Fruit fly (Drosophila melanogaster): ENCODE data around the gene CG8833.
A peak's percentile ranks its signal among the peaks of the same experiment; 100 is the strongest.

CG8833 gene

dm6 chr3L:13919794-13920631 is 8.8 kb downstream of the CG8833 start (continued):
- peak; percentile 85 for TF ChIP-seq CG1603 (tag; optimal IDR thresholded peaks at IDR 0.05)
- peak; percentile 53 for TF ChIP-seq CG11247 (GFP tag; IDR thresholded peaks at IDR 0.05)
- peak; percentile 71 for TF ChIP-seq slou (GFP tag; optimal IDR thresholded peaks at IDR 0.05)
- TF ChIP-seq CG6254 (GFP tag; optimal IDR thresholded peaks at IDR 0.05) = peak; percentile 89
- TF ChIP-seq Mes4 (GFP tag; optimal IDR thresholded peaks at IDR 0.05) = peak; percentile 87
- TF ChIP-seq corto (GFP tag; optimal IDR thresholded peaks at IDR 0.05) = no peak
- peak; percentile 63; the same call in 2 of the 3 replicates for TF ChIP-seq ase (GFP tag; IDR thresholded peaks at IDR 0.05)
- TF ChIP-seq sima (GFP tag; optimal IDR thresholded peaks at IDR 0.05) = peak; percentile 4
- TF ChIP-seq Ptx1 (GFP tag; IDR thresholded peaks at IDR 0.05) = peak; percentile 88
- peak; percentile 96 for TF ChIP-seq Med (GFP tag)
- peak; percentile 64 for TF ChIP-seq exex (tag; optimal IDR thresholded peaks at IDR 0.05)
- peak; percentile 94 for TF ChIP-seq grau (tag; optimal IDR thresholded peaks at IDR 0.05)
- TF ChIP-seq Pdp1 (GFP tag; optimal IDR thresholded peaks at IDR 0.05) = peak; percentile 78 to 93
- TF ChIP-seq Deaf1 (tag; optimal IDR thresholded peaks at IDR 0.05) = peak; percentile 90
- TF ChIP-seq CG12744 (GFP tag; optimal IDR thresholded peaks at IDR 0.05) = peak; percentile 82
- TF ChIP-seq CG2875 (GFP tag; optimal IDR thresholded peaks at IDR 0.05) = peak; percentile 84
- peak; percentile 53 for TF ChIP-seq cg (GFP tag; optimal IDR thresholded peaks at IDR 0.05)
- peak; percentile 74 for TF ChIP-seq zfh1 (GFP tag; IDR thresholded peaks at IDR 0.05)
- TF ChIP-seq CG17186 (GFP tag; optimal IDR thresholded peaks at IDR 0.05) = peak; percentile 32
- TF ChIP-seq CG17361 (GFP tag; IDR thresholded peaks at IDR 0.05) = peak; percentile 96
- peak; percentile 64 for TF ChIP-seq onecut (GFP tag; IDR thresholded peaks at IDR 0.05)
- TF ChIP-seq CG11695 (GFP tag; IDR thresholded peaks at IDR 0.05) = peak; percentile 82
- TF ChIP-seq hbn (GFP tag; IDR thresholded peaks at IDR 0.05; ENCODE audit: partially characterized antibody) = no peak; the same call in 1 of the 2 replicates
- no peak; the same call in 2 of the 3 replicates for TF ChIP-seq so (GFP tag; IDR thresholded peaks at IDR 0.05)
- peak; percentile 62 for TF ChIP-seq Nf-YA (GFP tag; IDR thresholded peaks at IDR 0.05)
- TF ChIP-seq pan (optimal IDR thresholded peaks at IDR 0.05) = peak in 1 of 2 experiments; percentile 52
- peak in 1 of 2 experiments; percentile 68 for TF ChIP-seq pan (GFP tag; optimal IDR thresholded peaks at IDR 0.05 in 1 of 2, IDR thresholded peaks at IDR 0.05 in 1 of 2)
- TF ChIP-seq kni (GFP tag; optimal IDR thresholded peaks at IDR 0.05) = peak; percentile 84
- no peak for TF ChIP-seq CkIIα-i1 (GFP tag; IDR thresholded peaks at IDR 0.05)
- peak; percentile 82 for TF ChIP-seq ATbp (GFP tag; optimal IDR thresholded peaks at IDR 0.05)
- peak; percentile 92 for TF ChIP-seq lmd (GFP tag; IDR thresholded peaks at IDR 0.05)
- peak; percentile 49 for TF ChIP-seq CTCF (GFP tag; optimal IDR thresholded peaks at IDR 0.05)
- no peak for TF ChIP-seq MTF-1 (GFP tag; optimal IDR thresholded peaks at IDR 0.05; ENCODE audit: borderline replicate concordance)
- TF ChIP-seq Side (GFP tag; optimal IDR thresholded peaks at IDR 0.05) = peak; percentile 84
- TF ChIP-seq dpn (GFP tag; optimal IDR thresholded peaks at IDR 0.05) = peak; percentile 90 to 92
- 0 out of 3 replicates have a peak, but pooled peaks have one; percentile 19 for TF ChIP-seq sr (GFP tag; IDR thresholded peaks at IDR 0.05)
- peak; percentile 87 for TF ChIP-seq CG9817 (tag; optimal IDR thresholded peaks at IDR 0.05)
- peak; percentile 59 for TF ChIP-seq CG4617 (GFP tag; optimal IDR thresholded peaks at IDR 0.05; ENCODE audit: borderline replicate concordance)
- peak; percentile 70 for TF ChIP-seq CG6272 (GFP tag; IDR thresholded peaks at IDR 0.05)
- peak; percentile 66 for TF ChIP-seq wdn (GFP tag; IDR thresholded peaks at IDR 0.05)
- TF ChIP-seq Chrac-16 (GFP tag; optimal IDR thresholded peaks at IDR 0.05) = peak; percentile 90
- TF ChIP-seq cwo (GFP tag; optimal IDR thresholded peaks at IDR 0.05) = peak; percentile 93
- peak; percentile 71 for TF ChIP-seq CG17328 (GFP tag; IDR thresholded peaks at IDR 0.05)
- peak; percentile 78 for TF ChIP-seq Aef1 (GFP tag; IDR thresholded peaks at IDR 0.05)
- peak; percentile 82 for TF ChIP-seq CG11723 (GFP tag; optimal IDR thresholded peaks at IDR 0.05)
- TF ChIP-seq H15 (GFP tag; IDR thresholded peaks at IDR 0.05) = peak; percentile 78
- 0 out of 2 replicates have a peak, but pooled peaks have one; percentile 21 for TF ChIP-seq CG11696 (GFP tag; IDR thresholded peaks at IDR 0.05)
- TF ChIP-seq CG16813 (GFP tag; IDR thresholded peaks at IDR 0.05; ENCODE audit: partially characterized antibody) = no peak
- TF ChIP-seq vfl (GFP tag; optimal IDR thresholded peaks at IDR 0.05) = peak; percentile 79

Measured in whole organism, embryonic.